Worm (Caenorhabditis elegans) whole organism, early embryonic: ENCODE results near the gene srh-135.
A peak's percentile ranks its signal among the peaks of the same experiment; 100 is the strongest.

Experiments used
- B0310.2 ChIP-seq: sonication (generic microtip); optimal IDR thresholded peaks from 2 replicates; lab custom pipeline; 2016; ENCODE audit warnings: mild to moderate bottlenecking, missing genetic modification characterization, missing compliant biosample characterization
- F13C5.2 ChIP-seq: sonication (generic microtip); optimal IDR thresholded peaks from 2 replicates; lab custom pipeline; 2017; ENCODE audit warnings: mild to moderate bottlenecking, missing genetic modification characterization, inconsistent platforms, missing compliant biosample characterization
- aly-1 ChIP-seq: sonication (generic microtip); optimal IDR thresholded peaks from 2 replicates; lab custom pipeline; 2016; ENCODE audit warnings: missing genetic modification characterization, missing compliant biosample characterization
- ama-1 ChIP-seq: fragments of 150-350 bp; optimal IDR thresholded peaks from 2 replicates; lab custom pipeline; 2014
- ceh-13 ChIP-seq: fragments of 200-800 bp; sonication (Bioruptor generic); optimal IDR thresholded peaks from 2 replicates; lab custom pipeline; 2018; ENCODE audit warnings: mild to moderate bottlenecking, missing genetic modification characterization, missing compliant biosample characterization
- ceh-36 ChIP-seq: sonication (generic microtip); optimal IDR thresholded peaks from 2 replicates; lab custom pipeline; 2016; ENCODE audit warnings: missing genetic modification characterization, inconsistent platforms, missing compliant biosample characterization
- ets-7 ChIP-seq: sonication (generic microtip); optimal IDR thresholded peaks from 2 replicates; lab custom pipeline; 2016; ENCODE audit warnings: missing genotype, missing genetic modification characterization, missing compliant biosample characterization
- flt-1 ChIP-seq: fragments of 200-800 bp; sonication (Bioruptor generic); IDR thresholded peaks from 2 replicates; pipeline ENCODE4 v1.3.6; 2022; ENCODE audit warnings: missing genetic modification characterization, missing compliant biosample characterization
- hmbx-1 ChIP-seq: sonication (generic microtip); optimal IDR thresholded peaks from 2 replicates; lab custom pipeline; 2016; ENCODE audit warnings: mild to moderate bottlenecking, missing genetic modification characterization, missing compliant biosample characterization
- hmg-4 ChIP-seq: fragments of 200-800 bp; sonication (Bioruptor generic); optimal IDR thresholded peaks from 2 replicates; lab custom pipeline; 2018; ENCODE audit warnings: mild to moderate bottlenecking, missing genetic modification characterization, missing compliant biosample characterization
- hnd-1 ChIP-seq: sonication (generic microtip); optimal IDR thresholded peaks from 2 replicates; lab custom pipeline; 2016; ENCODE audit warnings: missing genetic modification characterization, missing compliant biosample characterization
- pes-1 ChIP-seq: fragments of 200-800 bp; sonication (Bioruptor generic); IDR thresholded peaks from 2 replicates; pipeline ENCODE4 v1.3.6; 2022; ENCODE audit warnings: missing genetic modification reagents, missing genetic modification characterization, missing compliant biosample characterization
- scrt-1 ChIP-seq: fragments of 200-800 bp; sonication (Bioruptor generic); IDR thresholded peaks from 2 replicates; pipeline ENCODE4 v1.3.6; 2022; ENCODE audit warnings: missing genetic modification characterization, missing compliant biosample characterization
- sea-1 ChIP-seq: fragments of 200-800 bp; sonication (Bioruptor generic); conservative IDR thresholded peaks from 2 replicates; pipeline ENCODE4 v1.3.6; 2022; ENCODE audit warnings: missing genetic modification characterization, missing compliant biosample characterization
- tbx-11 ChIP-seq: fragments of 200-800 bp; sonication (Bioruptor generic); IDR thresholded peaks from 2 replicates; pipeline ENCODE4 v1.3.6; 2022; ENCODE audit warnings: missing genetic modification characterization, missing compliant biosample characterization
- tbx-37 ChIP-seq: fragments of 200-800 bp; sonication (Bioruptor generic); conservative IDR thresholded peaks from 2 replicates; pipeline ENCODE4 v1.3.6; 2022; ENCODE audit warnings: missing genetic modification reagents, missing genetic modification characterization, missing compliant biosample characterization
- tra-4 ChIP-seq: sonication (generic microtip); optimal IDR thresholded peaks from 2 replicates; lab custom pipeline; 2017; ENCODE audit warnings: missing genetic modification characterization, missing compliant biosample characterization

The srh-135 gene

ce11 chrII:10221627-10222026 lies 5.3 kb downstream of the srh-135 start:
- no peak for TF ChIP-seq ceh-36
- no peak for TF ChIP-seq hnd-1 (tag; lab: Kevin White, UChicago)
- no peak for TF ChIP-seq hmbx-1 (tag; lab: Kevin White, UChicago)
- TF ChIP-seq tbx-37 (GFP tag; lab: Robert Waterston, UW), result no peak
- no peak for TF ChIP-seq ama-1
- TF ChIP-seq flt-1, result no peak
- TF ChIP-seq B0310.2, result no peak
- no peak for TF ChIP-seq sea-1
- TF ChIP-seq tbx-11, result no peak
- no peak for TF ChIP-seq aly-1 (tag; lab: Kevin White, UChicago)
- no peak for TF ChIP-seq scrt-1 (GFP tag; lab: Robert Waterston, UW)
- no peak for TF ChIP-seq tra-4 (tag; lab: Kevin White, UChicago)

- TF ChIP-seq scrt-1 (GFP tag; lab: Robert Waterston, UW) (no peak), hnd-1 (tag; lab: Kevin White, UChicago) (no peak), tra-4 (tag; lab: Kevin White, UChicago) (no peak), hmg-4 (no peak), ets-7 (no peak), flt-1 (no peak), hmbx-1 (tag; lab: Kevin White, UChicago) (no peak), B0310.2 (no peak), pes-1 (no peak), ceh-13 (no peak), F13C5.2 (tag; lab: Kevin White, UChicago) (no peak), tbx-37 (GFP tag; lab: Robert Waterston, UW) (no peak)
Measured at ce11 chrII:10220631-10221030, 6.3 kb downstream of the srh-135 start.

ce11 chrII:10218171-10218570 lies 8.8 kb downstream of the srh-135 start, which contains the start of gene ref-1:
Gene ref-1 (plus strand): TSS chrII:10218471.
- no peak for TF ChIP-seq tra-4 (tag; lab: Kevin White, UChicago)
- no peak for TF ChIP-seq flt-1
- TF ChIP-seq aly-1 (tag; lab: Kevin White, UChicago), result no peak
- no peak for TF ChIP-seq hmg-4
- TF ChIP-seq tbx-37 (GFP tag; lab: Robert Waterston, UW), result no peak
- TF ChIP-seq scrt-1 (GFP tag; lab: Robert Waterston, UW), result no peak
- no peak for TF ChIP-seq pes-1
- TF ChIP-seq sea-1, result no peak
- no peak for TF ChIP-seq ets-7
- no peak for TF ChIP-seq B0310.2
- no peak for TF ChIP-seq ceh-13
- no peak for TF ChIP-seq hmbx-1 (tag; lab: Kevin White, UChicago)
- TF ChIP-seq ama-1, result no peak
- no peak for TF ChIP-seq tbx-11
- no peak for TF ChIP-seq F13C5.2 (tag; lab: Kevin White, UChicago)
- TF ChIP-seq ceh-36, result no peak
- no peak for TF ChIP-seq hnd-1 (tag; lab: Kevin White, UChicago)

ce11 chrII:10206425-10206824 lies 20.5 kb downstream of the srh-135 start, which contains the start of gene T01E8.1:
Gene T01E8.1 (plus strand): TSS chrII:10206725.
- TF ChIP-seq ama-1 (no peak), hmg-4 (no peak), sea-1 (no peak), ceh-13 (no peak), aly-1 (tag; lab: Kevin White, UChicago) (no peak), tbx-11 (no peak), tra-4 (tag; lab: Kevin White, UChicago) (no peak), scrt-1 (GFP tag; lab: Robert Waterston, UW) (no peak), flt-1 (no peak), tbx-37 (GFP tag; lab: Robert Waterston, UW) (no peak), ceh-36 (no peak)

- TF ChIP-seq ama-1, result no peak
- no peak for TF ChIP-seq hmbx-1 (tag; lab: Kevin White, UChicago)
- no peak for TF ChIP-seq sea-1
- TF ChIP-seq tbx-37 (GFP tag; lab: Robert Waterston, UW), result no peak
- TF ChIP-seq flt-1, result no peak
- TF ChIP-seq aly-1 (tag; lab: Kevin White, UChicago), result no peak
- no peak for TF ChIP-seq scrt-1 (GFP tag; lab: Robert Waterston, UW)
- TF ChIP-seq B0310.2, result no peak
- no peak for TF ChIP-seq pes-1
Measured at ce11 chrII:10204428-10205049, 22.4 kb downstream of the srh-135 start.

- TF ChIP-seq aly-1 (tag; lab: Kevin White, UChicago), result no peak
- no peak for TF ChIP-seq hmg-4
- TF ChIP-seq tbx-11, result no peak
Measured at ce11 chrII:10203765-10204164, 23.2 kb downstream of the srh-135 start.

ce11 chrII:10203067-10203466 lies 23.9 kb downstream of the srh-135 start:
- TF ChIP-seq flt-1, result no peak
- no peak for TF ChIP-seq B0310.2
- TF ChIP-seq scrt-1 (GFP tag; lab: Robert Waterston, UW), result no peak
- no peak for TF ChIP-seq tra-4 (tag; lab: Kevin White, UChicago)
- no peak for TF ChIP-seq tbx-37 (GFP tag; lab: Robert Waterston, UW)
- no peak for TF ChIP-seq aly-1 (tag; lab: Kevin White, UChicago)
- no peak for TF ChIP-seq hmg-4
- TF ChIP-seq ama-1, result no peak
- TF ChIP-seq ceh-13, result no peak
- TF ChIP-seq tbx-11, result no peak
- no peak for TF ChIP-seq ets-7
- no peak for TF ChIP-seq pes-1
- no peak for TF ChIP-seq ceh-36
- no peak for TF ChIP-seq hmbx-1 (tag; lab: Kevin White, UChicago)
- no peak for TF ChIP-seq F13C5.2 (tag; lab: Kevin White, UChicago)
- TF ChIP-seq sea-1, result no peak
- no peak for TF ChIP-seq hnd-1 (tag; lab: Kevin White, UChicago)

- peak; percentile 84 for TF ChIP-seq hmg-4
- TF ChIP-seq F13C5.2 (tag; lab: Kevin White, UChicago), result peak; percentile 64
- no peak for TF ChIP-seq aly-1 (tag; lab: Kevin White, UChicago)
Measured at ce11 chrII:10202275-10202674, 24.7 kb downstream of the srh-135 start.
